Fruit fly (Drosophila melanogaster) whole organism, adult: ENCODE measurements around the gene Mps1.

Source experiments
- CG11617 ChIP-seq: fragments of 200-800 bp; sonication (Bioruptor generic); optimal IDR thresholded peaks from 2 replicates; lab custom pipeline; 2017; ENCODE audit warnings: mild to moderate bottlenecking, missing biosample characterization, missing genetic modification reagents, missing genetic modification characterization
- CG33017 ChIP-seq: fragments of 200-800 bp; sonication (Bioruptor generic); optimal IDR thresholded peaks from 2 replicates; lab custom pipeline; 2018; ENCODE audit warnings: missing biosample characterization, mild to moderate bottlenecking, missing genetic modification characterization, moderate library complexity
- CG5204 ChIP-seq: fragments of 200-800 bp; sonication (Bioruptor generic); optimal IDR thresholded peaks from 2 replicates; lab custom pipeline; 2016; ENCODE audit warnings: missing biosample characterization, missing genetic modification characterization
- CG7045 ChIP-seq: fragments of 200-800 bp; sonication (Bioruptor generic); optimal IDR thresholded peaks from 2 replicates; lab custom pipeline; 2017; ENCODE audit warnings: missing biosample characterization, mild to moderate bottlenecking, missing genetic modification characterization

DNA sequence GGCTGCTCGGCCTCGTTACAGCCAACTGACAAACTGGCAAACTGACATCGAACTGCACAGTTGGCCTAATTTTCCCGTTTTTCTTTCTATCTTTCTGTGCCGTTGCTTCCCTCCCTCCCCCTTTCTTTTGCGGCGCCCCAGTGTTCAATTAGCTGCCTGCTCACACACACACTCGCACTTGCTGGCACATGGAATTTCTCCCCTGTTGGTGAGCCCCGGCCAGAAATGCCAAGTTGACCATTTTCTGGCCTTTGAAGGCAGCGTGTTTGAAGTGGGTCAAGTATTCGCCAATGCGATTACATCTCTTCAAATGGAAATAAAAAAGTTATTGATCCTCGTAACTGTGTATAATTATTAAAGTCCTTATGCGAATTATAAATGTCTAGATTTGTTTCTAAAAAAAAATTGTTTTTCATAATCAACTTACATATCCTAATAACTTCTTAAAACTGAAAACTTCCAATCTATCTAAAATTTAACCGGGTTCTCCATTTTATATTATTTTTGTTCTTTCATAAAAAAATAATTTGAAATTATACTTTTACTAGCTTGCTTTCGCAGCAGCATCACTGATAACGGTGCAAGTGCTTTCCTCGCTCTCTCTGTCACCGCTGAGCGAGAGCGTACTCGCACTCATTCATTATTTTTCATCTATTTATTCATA, 9.7 kb downstream of the Mps1 start:
- TF ChIP-seq CG33017 = peak; percentile 43
- TF ChIP-seq CG5204 = no peak
- TF ChIP-seq CG7045 (GFP tag; lab: Kevin White, UChicago) = peak; percentile 28
- peak; percentile 72 for TF ChIP-seq CG11617 (GFP tag; lab: Kevin White, UChicago)
